Worm (Caenorhabditis elegans) whole organism, L4/young adult: ENCODE data around the gene B0303.4.

ENCODE experiments used
- W03F9.2 ChIP-seq: fragments of 150-350 bp; optimal IDR thresholded peaks from 2 replicates; lab custom pipeline; 2014; ENCODE audit warnings: missing biosample characterization, missing genetic modification characterization
- dao-5 ChIP-seq: sonication (generic microtip); optimal IDR thresholded peaks from 2 replicates; lab custom pipeline; 2016; ENCODE audit warnings: missing genotype, missing genetic modification characterization, moderate library complexity, missing compliant biosample characterization
- him-1 ChIP-seq: sonication (generic microtip); optimal IDR thresholded peaks from 2 replicates; lab custom pipeline; 2016; ENCODE audit warnings: missing genotype, missing genetic modification reagents, missing genetic modification characterization, missing compliant biosample characterization

DNA sequence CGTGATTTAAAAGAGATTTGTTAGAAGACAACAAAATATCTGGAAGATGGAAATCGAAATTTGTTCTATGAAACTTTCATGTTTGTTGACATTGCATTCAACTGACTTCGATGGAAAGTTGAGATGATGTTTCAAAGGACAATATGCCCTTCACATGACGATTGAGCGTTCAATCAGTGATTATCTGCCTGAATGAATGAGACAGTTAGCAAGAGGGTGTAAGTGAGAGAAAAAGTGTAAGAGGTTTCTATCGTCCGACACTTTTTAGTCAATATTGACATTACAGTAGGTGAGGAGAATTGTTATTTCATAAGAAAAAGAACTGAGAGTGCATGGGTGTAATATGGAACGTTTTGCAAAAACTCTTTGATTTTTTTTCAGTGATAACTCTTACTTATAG, 43.6 kb downstream of the B0303.4 start:
- TF ChIP-seq dao-5 (tag; lab: Kevin White, UChicago) (no peak), him-1 (no peak), W03F9.2 (tag; lab: Kevin White, UChicago) (no peak)
